Fruit fly (Drosophila melanogaster) Kc167 (cell line): ENCODE measurements around the gene sol.

Experiments used
- psq ChIP-seq: fragments of >200 bp; optimal IDR thresholded peaks from 2 replicates; lab custom pipeline; 2017; ENCODE audit warnings: missing external identifiers
- ttk ChIP-seq: sonication (Bioruptor generic); optimal IDR thresholded peaks from 2 replicates; lab custom pipeline; 2017; ENCODE audit warnings: missing external identifiers

DNA sequence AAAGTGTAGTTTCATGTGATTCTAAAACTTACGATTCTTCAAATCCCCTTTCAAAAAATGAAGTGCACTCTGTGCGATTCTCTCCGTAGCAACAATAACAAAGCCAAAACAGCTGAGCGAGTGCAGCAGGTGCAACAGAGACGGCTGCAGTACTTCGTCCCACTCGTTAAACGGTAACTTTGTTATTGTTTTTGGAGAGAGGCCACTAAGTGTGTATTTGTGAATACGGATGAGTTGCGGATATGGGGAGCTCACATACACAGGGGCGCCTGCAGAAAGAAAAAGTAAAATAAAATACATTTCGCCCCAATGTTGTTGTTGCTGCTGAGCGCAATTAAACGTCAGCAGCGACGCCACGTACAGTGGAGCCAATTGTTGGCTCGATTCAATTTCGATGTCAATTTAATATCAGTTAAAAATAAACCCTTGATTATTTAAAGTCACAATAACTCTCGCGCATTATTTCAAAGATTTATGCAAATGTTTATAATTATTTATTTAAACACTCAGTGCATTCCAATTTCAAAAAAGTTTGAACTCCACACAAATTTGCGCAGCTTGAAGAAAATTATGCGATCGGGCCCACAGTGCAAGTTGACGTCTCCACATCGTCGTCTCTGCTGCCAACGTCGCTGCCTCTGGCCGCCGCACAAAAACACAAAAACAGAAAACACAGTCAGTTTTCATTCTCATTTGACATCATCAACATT lies 17.4 kb downstream of the sol start:
- TF ChIP-seq psq (lab: Kevin White, UChicago) (no peak), ttk (lab: Kevin White, UChicago) (no peak)
